Worm (Caenorhabditis elegans): ENCODE measurements around the gene maa-1.
A peak's percentile ranks its signal among the peaks of the same experiment; 100 is the strongest.
"Not testable (repeated sequence)": the region's sequence is repeated elsewhere in the genome, so short reads cannot be mapped to it uniquely, and the experiment has no call there.

maa-1 gene

DNA sequence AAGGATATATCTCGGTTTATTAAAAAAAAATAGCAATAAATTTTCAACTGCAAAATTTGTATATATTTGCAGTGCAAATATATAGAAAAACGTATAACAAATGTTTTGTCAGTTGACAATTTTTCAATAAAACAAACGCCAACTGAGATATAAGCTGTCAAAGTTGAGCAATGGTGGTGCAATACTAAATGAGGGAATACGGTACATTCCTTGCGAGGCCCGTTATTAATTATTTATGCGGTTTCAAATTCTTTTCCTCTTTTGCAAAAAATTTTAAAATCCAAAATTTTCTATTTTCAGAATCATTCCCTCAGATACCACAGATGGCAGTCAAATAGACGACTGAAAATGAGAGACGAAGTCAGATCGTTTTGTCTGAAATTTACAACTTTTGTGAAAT, 26.9 kb downstream of the maa-1 start, which contains the start of gene twk-39:
Gene twk-39 (plus strand): TSS at position 301 of the 400 bp plus-strand sequence.
- TF ChIP-seq lin-32 (GFP tag; optimal IDR thresholded peaks at IDR 0.05) (no peak), tbx-8 (GFP tag; optimal IDR thresholded peaks at IDR 0.05) (no peak), elt-3 (tag; optimal IDR thresholded peaks at IDR 0.05) (no peak), ceh-39 (tag; optimal IDR thresholded peaks at IDR 0.05) (no peak), bed-3 (GFP tag; optimal IDR thresholded peaks at IDR 0.05) (no peak), flh-1 (GFP tag; optimal IDR thresholded peaks at IDR 0.05) (no peak), sem-2 (GFP tag; optimal IDR thresholded peaks at IDR 0.05) (no peak), nhr-76 (tag; optimal IDR thresholded peaks at IDR 0.05) (no peak), ham-2 (GFP tag; optimal IDR thresholded peaks at IDR 0.05) (no peak), unc-39 (tag; optimal IDR thresholded peaks at IDR 0.05) (no peak), cnd-1 (tag; optimal IDR thresholded peaks at IDR 0.05) (no peak), ceh-43 (GFP tag; optimal IDR thresholded peaks at IDR 0.05) (no peak), zip-8 (tag; optimal IDR thresholded peaks at IDR 0.05) (no peak), mab-5 (tag; optimal IDR thresholded peaks at IDR 0.05) (no peak), unc-62 (GFP tag; optimal IDR thresholded peaks at IDR 0.05) (no peak), mls-2 (tag; optimal IDR thresholded peaks at IDR 0.05) (no peak), ztf-11 (tag; optimal IDR thresholded peaks at IDR 0.05) (no peak)

DNA sequence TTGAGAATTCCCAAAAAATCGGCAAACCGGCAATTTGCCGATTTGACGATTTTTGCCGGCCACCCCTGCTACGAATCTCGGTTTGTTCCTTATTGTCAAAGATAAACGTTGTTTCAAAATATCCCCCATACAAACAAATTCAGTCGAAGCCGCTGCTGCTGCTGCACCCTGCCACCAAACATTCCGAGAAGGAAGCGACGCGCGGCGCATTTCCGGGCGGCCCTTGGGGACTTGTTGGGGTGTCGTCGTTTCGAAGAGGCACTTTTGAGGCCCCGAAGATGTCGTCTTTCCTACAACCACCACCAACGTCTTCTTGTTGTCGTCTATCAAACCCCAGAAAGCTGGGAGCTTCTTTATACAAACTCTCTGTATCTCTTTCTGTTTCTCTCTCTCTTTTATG, 27.9 kb downstream of the maa-1 start:
- TF ChIP-seq zip-8 (tag; optimal IDR thresholded peaks at IDR 0.05) (no peak), sptf-1 (tag; optimal IDR thresholded peaks at IDR 0.05) (peak; percentile 4)

DNA sequence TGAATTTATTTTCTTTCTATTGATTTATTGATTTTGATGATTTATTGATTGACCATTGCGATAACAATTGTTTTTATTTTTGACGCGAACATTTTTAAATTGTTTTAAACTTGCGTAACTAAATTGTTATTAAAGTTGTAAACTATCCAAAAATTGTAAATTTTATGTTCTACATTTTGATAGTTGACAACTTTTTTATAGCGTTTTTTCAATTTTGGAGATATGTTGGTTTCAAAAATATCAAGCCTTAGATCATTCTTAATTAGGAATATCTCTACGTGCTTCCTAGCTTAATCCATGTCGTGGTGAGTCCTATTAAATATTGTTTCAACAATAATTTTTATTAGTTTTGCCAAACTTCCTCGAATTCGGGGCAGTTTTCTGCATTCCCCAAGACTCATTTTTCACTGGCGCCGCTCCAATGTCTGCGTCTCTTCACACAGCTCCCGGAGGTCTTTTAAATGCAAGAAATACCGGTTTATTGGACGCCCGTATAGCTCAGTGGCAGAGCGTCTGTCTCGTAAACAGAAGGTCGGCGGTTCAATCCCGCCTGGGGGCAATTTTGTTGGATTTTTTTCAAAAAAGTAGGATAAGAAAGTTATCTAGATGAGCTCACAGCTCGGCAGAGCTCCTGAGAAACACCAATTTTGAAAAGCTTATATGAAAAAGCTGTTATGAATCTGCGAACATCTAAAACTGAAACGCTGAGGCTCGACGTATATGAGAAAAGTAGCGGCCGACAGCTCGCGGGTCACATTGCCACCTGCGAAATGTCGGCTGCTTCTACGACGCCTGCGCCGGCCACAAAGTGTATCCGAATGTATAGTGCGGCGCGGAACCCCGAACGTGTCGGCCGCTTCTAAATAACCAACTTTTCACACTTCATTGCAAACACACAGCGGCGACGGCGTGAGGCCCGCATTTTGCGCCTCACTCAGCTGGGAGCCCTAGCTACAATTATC, 29.8 kb downstream of the maa-1 start, which contains the start of gene C24H11.2:
Gene C24H11.2 (minus strand): TSS at position 51 of the 962 bp plus-strand sequence.
- peak; percentile 34 for TF ChIP-seq M03D4.4 (tag; optimal IDR thresholded peaks at IDR 0.05)
- TF ChIP-seq ceh-43 (GFP tag; optimal IDR thresholded peaks at IDR 0.05): peak; percentile 27
- peak; percentile 11 for TF ChIP-seq drap-1 (GFP tag; optimal IDR thresholded peaks at IDR 0.05)
- TF ChIP-seq bed-3 (GFP tag; optimal IDR thresholded peaks at IDR 0.05): peak; percentile 35
- TF ChIP-seq sptf-1 (tag; optimal IDR thresholded peaks at IDR 0.05): peak; percentile 40

DNA sequence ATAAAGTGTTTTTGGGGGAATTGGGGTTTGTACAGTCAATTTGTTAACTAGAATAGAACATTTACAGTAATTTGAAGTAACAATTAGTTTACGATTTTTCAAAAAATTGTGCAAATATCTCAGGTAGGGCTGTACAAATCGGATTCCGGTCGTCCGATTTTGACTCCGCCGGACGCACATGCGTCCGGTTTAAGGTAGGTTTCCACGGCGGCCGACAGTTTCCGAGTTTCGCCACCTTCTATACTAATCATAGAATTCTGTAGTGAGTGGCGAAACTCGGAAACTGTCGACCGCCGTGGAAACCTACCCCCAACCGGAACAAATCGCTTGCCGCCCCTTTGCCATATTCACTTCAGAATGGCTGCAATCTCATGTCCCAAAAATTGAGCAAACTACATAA, 32.8 kb downstream of the maa-1 start:
- no peak for TF ChIP-seq nhr-12 (tag; optimal IDR thresholded peaks at IDR 0.05)
- TF ChIP-seq elt-1 (tag; optimal IDR thresholded peaks at IDR 0.05; ENCODE audit: borderline replicate concordance, insufficient read depth): no peak
- TF ChIP-seq mls-2 (tag; optimal IDR thresholded peaks at IDR 0.05): no peak
- no peak for TF ChIP-seq drap-1 (GFP tag; optimal IDR thresholded peaks at IDR 0.05)
- no peak for TF ChIP-seq nhr-237 (tag; optimal IDR thresholded peaks at IDR 0.05)
- TF ChIP-seq unc-120 (tag; optimal IDR thresholded peaks at IDR 0.05; ENCODE audit: poor library complexity, severe bottlenecking): no peak
- TF ChIP-seq zip-8 (tag; optimal IDR thresholded peaks at IDR 0.05): no peak
- TF ChIP-seq sem-2 (GFP tag; optimal IDR thresholded peaks at IDR 0.05): no peak
- no peak for TF ChIP-seq ceh-39 (tag; optimal IDR thresholded peaks at IDR 0.05)
- no peak for TF ChIP-seq nhr-76 (tag; optimal IDR thresholded peaks at IDR 0.05)

DNA sequence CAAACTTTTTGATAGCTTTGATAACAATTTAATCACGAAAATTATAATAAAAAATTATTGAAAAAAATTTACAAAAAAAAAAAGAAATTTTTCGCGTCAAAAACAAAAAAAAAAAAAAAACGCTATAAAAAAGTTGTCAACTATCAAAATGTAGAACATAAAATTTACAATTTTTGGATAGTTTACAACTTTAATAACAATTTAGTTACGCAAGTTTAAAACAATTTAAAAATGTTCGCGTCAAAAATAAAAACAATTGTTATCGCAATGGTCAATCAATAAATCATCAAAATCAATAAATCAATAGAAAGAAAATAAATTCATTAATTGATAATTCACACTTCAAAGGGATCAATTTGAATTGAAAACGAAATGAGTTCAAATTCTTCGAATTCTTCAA, 35.0 kb downstream of the maa-1 start, which contains the start of gene C24H11.1:
Gene C24H11.1 (plus strand): TSS at position 301 of the 400 bp plus-strand sequence.
- TF ChIP-seq lsy-2, ceh-39, nhr-76 (tag; optimal IDR thresholded peaks at IDR 0.05): not testable (repeated sequence)

DNA sequence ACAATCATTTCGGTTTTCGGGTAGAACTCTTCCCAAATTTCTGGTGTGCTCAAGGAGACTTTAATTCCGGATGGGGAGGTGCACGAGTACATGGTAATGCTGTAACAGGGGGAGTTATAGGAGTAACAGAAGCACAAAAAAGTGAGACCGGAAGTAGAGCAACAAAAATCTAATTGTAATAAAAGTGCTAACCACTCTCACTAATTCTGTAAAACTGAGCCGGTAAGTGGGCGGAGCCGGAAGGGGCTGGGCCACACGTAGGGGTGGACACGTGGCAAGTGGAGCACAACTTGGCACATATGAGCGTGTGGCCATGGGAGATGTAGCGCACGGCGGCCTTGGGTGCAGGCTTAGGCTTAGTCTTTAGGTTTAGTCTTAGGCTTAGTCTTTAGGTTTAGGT, 36.4 kb downstream of the maa-1 start, which contains the start of gene tbx-38:
Gene tbx-38 (minus strand): TSS at position 101 of the 400 bp plus-strand sequence.
- TF ChIP-seq mls-2 (tag; optimal IDR thresholded peaks at IDR 0.05): no peak

DNA sequence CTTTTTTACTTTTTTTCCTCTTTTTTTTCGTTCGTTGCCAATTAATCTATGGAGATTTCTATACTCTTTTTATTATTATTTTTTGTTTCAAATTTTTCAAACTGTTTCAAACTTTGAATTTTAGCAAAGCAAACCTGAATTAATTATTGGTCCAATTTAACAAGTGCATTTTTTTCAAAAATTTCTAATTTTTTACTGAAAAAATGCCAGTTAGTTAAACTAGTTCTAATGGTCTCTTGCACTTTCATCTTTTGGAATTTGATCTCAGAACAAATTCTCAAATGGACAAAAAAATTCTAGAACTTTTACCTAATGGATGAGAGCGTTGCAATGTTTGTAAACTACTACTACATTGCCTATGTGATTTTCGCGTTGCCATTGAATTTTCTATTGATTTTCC, 40.5 kb downstream of the maa-1 start, which contains the start of gene srd-74:
Gene srd-74 (plus strand): TSS at position 301 of the 400 bp plus-strand sequence.
- TF ChIP-seq lsy-2 (tag; optimal IDR thresholded peaks at IDR 0.05) (no peak), unc-120 (tag; optimal IDR thresholded peaks at IDR 0.05; ENCODE audit: poor library complexity, severe bottlenecking) (no peak), tbx-8 (GFP tag; optimal IDR thresholded peaks at IDR 0.05) (no peak), nhr-76 (tag; optimal IDR thresholded peaks at IDR 0.05) (no peak), mep-1 (tag; optimal IDR thresholded peaks at IDR 0.05) (no peak), bed-3 (GFP tag; optimal IDR thresholded peaks at IDR 0.05) (no peak), nhr-2 (tag; optimal IDR thresholded peaks at IDR 0.05) (no peak), snpc-4 (tag; optimal IDR thresholded peaks at IDR 0.05) (no peak), zip-8 (tag; optimal IDR thresholded peaks at IDR 0.05) (no peak), ceh-83 (GFP tag; optimal IDR thresholded peaks at IDR 0.05) (no peak), elt-1 (tag; optimal IDR thresholded peaks at IDR 0.05; ENCODE audit: borderline replicate concordance, insufficient read depth) (no peak), mls-2 (tag; optimal IDR thresholded peaks at IDR 0.05) (no peak), flh-1 (GFP tag; optimal IDR thresholded peaks at IDR 0.05) (no peak), nhr-28 (tag; optimal IDR thresholded peaks at IDR 0.05) (no peak), ces-1 (GFP tag; optimal IDR thresholded peaks at IDR 0.05) (no peak)
